Fruit fly (Drosophila melanogaster) whole organism, embryonic: ENCODE data around the gene dpr15.

Experiments used
- CG13123 ChIP-seq: fragments of 200-800 bp; sonication (Bioruptor generic); optimal IDR thresholded peaks from 2 replicates; lab custom pipeline; 2016; ENCODE audit warnings: missing biosample characterization, missing genetic modification characterization
- CG15479 ChIP-seq: fragments of 200-800 bp; sonication (Bioruptor generic); optimal IDR thresholded peaks from 3 replicates; lab custom pipeline; 2019; ENCODE audit warnings: missing biosample characterization, mild to moderate bottlenecking, missing genetic modification characterization, moderate library complexity
- CG1832 ChIP-seq: fragments of 200-800 bp; sonication (Bioruptor generic); optimal IDR thresholded peaks from 2 replicates; lab custom pipeline; 2017; ENCODE audit warnings: missing biosample characterization, mild to moderate bottlenecking, missing genetic modification characterization, inconsistent platforms
- CG43689 ChIP-seq: fragments of 200-800 bp; sonication (Bioruptor generic); IDR thresholded peaks from 2 replicates; pipeline ENCODE4 v1.3.6; 2022; ENCODE audit warnings: missing biosample characterization, missing genetic modification characterization
- CG6272 ChIP-seq: fragments of 200-800 bp; sonication (Bioruptor generic); IDR thresholded peaks from 2 replicates; pipeline ENCODE4 v1.3.6; 2022; ENCODE audit warnings: missing biosample characterization, missing genetic modification characterization
- CG9727 ChIP-seq: fragments of 200-800 bp; sonication (Bioruptor generic); optimal IDR thresholded peaks from 3 replicates; lab custom pipeline; 2017; ENCODE audit warnings: missing biosample characterization, mild to moderate bottlenecking, missing genetic modification characterization
- NC2β ChIP-seq: fragments of 200-800 bp; sonication (Bioruptor generic); optimal IDR thresholded peaks from 2 replicates; lab custom pipeline; 2016; ENCODE audit warnings: missing biosample characterization, missing genetic modification characterization
- hth ChIP-seq: fragments of >200 bp; optimal IDR thresholded peaks from 2 replicates; lab custom pipeline; 2017; ENCODE audit warnings: inconsistent platforms

- TF ChIP-seq CG15479 (no peak), CG1832 (GFP tag; lab: Kevin White, UChicago) (no peak), hth (lab: Kevin White, UChicago) (no peak), CG6272 (GFP tag; lab: Robert Waterston, UW) (no peak), CG43689 (GFP tag; lab: Robert Waterston, UW) (no peak), CG9727 (GFP tag; lab: Kevin White, UChicago) (no peak), CG13123 (GFP tag; lab: Kevin White, UChicago) (no peak), NC2β (GFP tag; lab: Kevin White, UChicago) (no peak)
These were observed 10.0 kb upstream of the dpr15 start for dm6 chr3R:12168348-12168747.
